Worm (Caenorhabditis elegans) whole organism, L4 larva: ENCODE results near the gene F07C6.6.

ENCODE experiments used
- F10B5.3 ChIP-seq: sonication (generic microtip); optimal IDR thresholded peaks from 2 replicates; lab custom pipeline; 2016; ENCODE audit warnings: mild to moderate bottlenecking, missing genetic modification characterization, missing compliant biosample characterization
- F26F4.8 ChIP-seq: fragments of 200-800 bp; sonication (Bioruptor generic); conservative IDR thresholded peaks from 2 replicates; pipeline ENCODE4 v1.3.6; 2022; ENCODE audit warnings: missing genetic modification characterization, missing compliant biosample characterization
- F37D6.2 ChIP-seq: sonication (generic microtip); optimal IDR thresholded peaks from 2 replicates; lab custom pipeline; 2016; ENCODE audit warnings: mild to moderate bottlenecking, missing genetic modification characterization, missing compliant biosample characterization
- T26A8.4 ChIP-seq: fragments of 200-800 bp; sonication (Bioruptor generic); IDR thresholded peaks from 2 replicates; pipeline ENCODE4 v1.3.6; 2022; ENCODE audit warnings: missing genetic modification characterization, missing compliant biosample characterization
- Y5F2A.4 ChIP-seq: fragments of 200-800 bp; sonication (Bioruptor generic); optimal IDR thresholded peaks from 2 replicates; lab custom pipeline; 2018; ENCODE audit warnings: mild to moderate bottlenecking, missing genetic modification characterization, missing compliant biosample characterization
- ZK546.5 ChIP-seq, 2 experiments: sonication (generic microtip); optimal IDR thresholded peaks; 2 replicates each; lab custom pipeline; 2017; ENCODE audit warnings: missing biosample characterization in 2 of 2, missing genetic modification characterization in 2 of 2
- aly-2 ChIP-seq: sonication (generic microtip); optimal IDR thresholded peaks from 2 replicates; lab custom pipeline; 2018; ENCODE audit warnings: missing biosample characterization, missing genetic modification characterization
- arid-1 ChIP-seq: fragments of 200-800 bp; sonication (Bioruptor generic); conservative IDR thresholded peaks from 2 replicates; pipeline ENCODE4 v1.3.6; 2022; ENCODE audit warnings: missing genetic modification reagents, missing genetic modification characterization, missing compliant biosample characterization
- ceh-32 ChIP-seq: sonication (generic microtip); optimal IDR thresholded peaks from 2 replicates; lab custom pipeline; 2016; ENCODE audit warnings: mild to moderate bottlenecking, missing genetic modification characterization, missing compliant biosample characterization; ENCODE audit not compliant: poor library complexity
- daf-12 ChIP-seq: fragments of 150-350 bp; optimal IDR thresholded peaks from 2 replicates; lab custom pipeline; 2014; ENCODE audit warnings: missing biosample characterization, missing genetic modification reagents, missing genetic modification characterization
- daf-16 ChIP-seq, 3 experiments: sonication (generic microtip); optimal IDR thresholded peaks; 2 replicates each; lab custom pipeline; 2016 to 2017; ENCODE audit warnings: missing genetic modification characterization in 3 of 3, missing genetic modification reagents in 3 of 3, mild to moderate bottlenecking in 2 of 3, missing compliant biosample characterization in 2 of 3, missing biosample characterization in 1 of 3, moderate library complexity in 1 of 3
- daf-19 ChIP-seq: fragments of 200-800 bp; sonication (Bioruptor generic); conservative IDR thresholded peaks from 2 replicates; pipeline ENCODE4 v1.3.6; 2022; ENCODE audit warnings: missing genetic modification characterization, missing compliant biosample characterization
- dmd-6 ChIP-seq: fragments of 200-800 bp; sonication (Bioruptor generic); IDR thresholded peaks from 2 replicates; pipeline ENCODE4 v1.3.6; 2022; ENCODE audit warnings: missing genetic modification reagents, missing genetic modification characterization, missing compliant biosample characterization
- dmd-9 ChIP-seq: fragments of 200-800 bp; sonication (Bioruptor generic); IDR thresholded peaks from 2 replicates; pipeline ENCODE4 v1.3.6; 2022; ENCODE audit warnings: missing genetic modification reagents, missing genetic modification characterization, missing compliant biosample characterization
- dve-1 ChIP-seq: sonication (generic microtip); optimal IDR thresholded peaks from 2 replicates; lab custom pipeline; 2017; ENCODE audit warnings: antibody characterized with exemption, mild to moderate bottlenecking, missing genetic modification characterization, missing compliant biosample characterization; ENCODE audit not compliant: insufficient read depth
- fkh-10 ChIP-seq: fragments of 150-350 bp; optimal IDR thresholded peaks from 2 replicates; lab custom pipeline; 2014; ENCODE audit warnings: missing biosample characterization, missing genetic modification reagents, missing genetic modification characterization
- fos-1 ChIP-seq: fragments of 150-350 bp; optimal IDR thresholded peaks from 2 replicates; lab custom pipeline; 2014; ENCODE audit warnings: missing biosample characterization, missing genetic modification characterization
- gei-8 ChIP-seq: fragments of 200-800 bp; sonication (Bioruptor generic); optimal IDR thresholded peaks from 2 replicates; lab custom pipeline; 2018; ENCODE audit warnings: mild to moderate bottlenecking, missing genetic modification characterization, missing compliant biosample characterization
- hlh-11 ChIP-seq: fragments of 200-800 bp; sonication (Bioruptor generic); optimal IDR thresholded peaks from 2 replicates; lab custom pipeline; 2018; ENCODE audit warnings: mild to moderate bottlenecking, missing genetic modification characterization, missing compliant biosample characterization
- hlh-30 ChIP-seq: sonication (generic microtip); optimal IDR thresholded peaks from 2 replicates; lab custom pipeline; 2017; ENCODE audit warnings: antibody characterized with exemption, mild to moderate bottlenecking, missing genetic modification characterization, missing compliant biosample characterization; ENCODE audit not compliant: insufficient read depth
- hmg-1.1 ChIP-seq: fragments of 200-800 bp; sonication (Bioruptor generic); IDR thresholded peaks from 2 replicates; pipeline ENCODE4 v1.3.6; 2022; ENCODE audit warnings: missing genetic modification reagents, missing genetic modification characterization, missing compliant biosample characterization
- jun-1 ChIP-seq: fragments of 150-350 bp; optimal IDR thresholded peaks from 2 replicates; lab custom pipeline; 2014; ENCODE audit warnings: missing biosample characterization, missing genetic modification reagents, missing genetic modification characterization
- lim-7 ChIP-seq: fragments of 200-800 bp; sonication (Bioruptor generic); IDR thresholded peaks from 2 replicates; pipeline ENCODE4 v1.3.6; 2022; ENCODE audit warnings: missing genetic modification characterization, missing compliant biosample characterization
- lin-1 ChIP-seq: fragments of 200-800 bp; sonication (Bioruptor generic); IDR thresholded peaks from 2 replicates; pipeline ENCODE4 v1.3.6; 2022; ENCODE audit warnings: missing genetic modification reagents, missing genetic modification characterization, missing compliant biosample characterization
- lin-15B ChIP-seq: fragments of 150-350 bp; sonication (generic microtip); optimal IDR thresholded peaks from 3 replicates; lab custom pipeline; 2014; ENCODE audit warnings: missing biosample characterization, missing genetic modification characterization
- lir-3 ChIP-seq: sonication (generic microtip); optimal IDR thresholded peaks from 2 replicates; lab custom pipeline; 2016; ENCODE audit warnings: mild to moderate bottlenecking, missing genetic modification characterization, missing compliant biosample characterization
- madf-5 ChIP-seq, 2 experiments: fragments of 200-800 bp; sonication (Bioruptor generic); IDR thresholded peaks; 2 replicates each; pipeline ENCODE4 v1.3.6; 2022; ENCODE audit warnings: missing compliant biosample characterization in 2 of 2, missing genetic modification characterization in 2 of 2
- mdl-1 ChIP-seq, 2 experiments: fragments of 150-350 bp in 1 of 2; sonication (generic microtip) in 1 of 2; optimal IDR thresholded peaks; 2 replicates each; lab custom pipeline; 2014 to 2017; ENCODE audit warnings: missing biosample characterization in 2 of 2, missing genetic modification characterization in 2 of 2
- mxl-2 ChIP-seq: fragments of 200-800 bp; sonication (Bioruptor generic); conservative IDR thresholded peaks from 2 replicates; pipeline ENCODE4 v1.3.6; 2022; ENCODE audit warnings: missing genetic modification reagents, missing genetic modification characterization, missing compliant biosample characterization
- mxl-3 ChIP-seq: fragments of 200-800 bp; sonication (Bioruptor generic); optimal IDR thresholded peaks from 2 replicates; lab custom pipeline; 2018; ENCODE audit warnings: mild to moderate bottlenecking, missing genetic modification characterization, missing compliant biosample characterization
- nhr-25 ChIP-seq: sonication (generic microtip); optimal IDR thresholded peaks from 2 replicates; lab custom pipeline; 2017; ENCODE audit warnings: missing genetic modification characterization, mild to moderate bottlenecking, missing compliant biosample characterization, antibody characterized with exemption, moderate library complexity, borderline replicate concordance; ENCODE audit not compliant: insufficient read depth
- nhr-48 ChIP-seq: sonication (generic microtip); optimal IDR thresholded peaks from 2 replicates; lab custom pipeline; 2016; ENCODE audit warnings: mild to moderate bottlenecking, missing genetic modification characterization, missing compliant biosample characterization
- pha-4 ChIP-seq, 2 experiments: fragments of 150-350 bp in 1 of 2; fragments of 200-800 bp in 1 of 2; sonication (Bioruptor generic) in 1 of 2; IDR thresholded peaks in 1 of 2; optimal IDR thresholded peaks in 1 of 2; 2 replicates each; pipeline versions ENCODE4 v1.3.6 to Lab custom; 2014 to 2022; ENCODE audit warnings: missing genetic modification characterization in 2 of 2, missing genetic modification reagents in 2 of 2, missing biosample characterization in 1 of 2, missing compliant biosample characterization in 1 of 2
- php-3 ChIP-seq: fragments of 200-800 bp; sonication (Bioruptor generic); IDR thresholded peaks from 2 replicates; pipeline ENCODE4 v1.3.6; 2022; ENCODE audit warnings: missing genetic modification reagents, missing genetic modification characterization, missing compliant biosample characterization
- rbr-2 ChIP-seq: sonication (generic microtip); optimal IDR thresholded peaks from 2 replicates; lab custom pipeline; 2016; ENCODE audit warnings: missing genotype, missing genetic modification characterization, missing compliant biosample characterization
- sdz-12 ChIP-seq: fragments of 200-800 bp; sonication (Bioruptor generic); optimal IDR thresholded peaks from 2 replicates; lab custom pipeline; 2018; ENCODE audit warnings: mild to moderate bottlenecking, missing genetic modification characterization, missing compliant biosample characterization
- snpc-1.2 ChIP-seq: fragments of 200-800 bp; sonication (Bioruptor generic); IDR thresholded peaks from 2 replicates; pipeline ENCODE4 v1.3.6; 2022; ENCODE audit warnings: missing genetic modification reagents, missing genetic modification characterization, missing compliant biosample characterization
- spr-1 ChIP-seq: sonication (generic microtip); optimal IDR thresholded peaks from 2 replicates; lab custom pipeline; 2016; ENCODE audit warnings: mild to moderate bottlenecking, missing genetic modification characterization, missing compliant biosample characterization
- spr-3 ChIP-seq: fragments of 200-800 bp; sonication (Bioruptor generic); optimal IDR thresholded peaks from 2 replicates; lab custom pipeline; 2018; ENCODE audit warnings: mild to moderate bottlenecking, missing genetic modification characterization, missing compliant biosample characterization
- tag-97 ChIP-seq: fragments of 200-800 bp; sonication (Bioruptor generic); IDR thresholded peaks from 2 replicates; pipeline ENCODE4 v1.3.6; 2022; ENCODE audit warnings: missing genetic modification characterization, missing compliant biosample characterization
- unc-39 ChIP-seq: sonication (generic microtip); optimal IDR thresholded peaks from 2 replicates; lab custom pipeline; 2017; ENCODE audit warnings: missing biosample characterization, missing genetic modification characterization
- unc-62 ChIP-seq, 3 experiments: fragments of 150-350 bp in 1 of 3; sonication (generic microtip); optimal IDR thresholded peaks in 2 of 3; peaks in 1 of 3; 1 replicate in 1 of 3; 2 replicates in 2 of 3; lab custom pipeline; 2014 to 2017; ENCODE audit warnings: missing biosample characterization in 3 of 3, missing genetic modification characterization in 3 of 3, missing genetic modification reagents in 3 of 3, missing genotype in 1 of 3
- zfp-2 ChIP-seq: sonication (generic microtip); optimal IDR thresholded peaks from 2 replicates; lab custom pipeline; 2016; ENCODE audit warnings: mild to moderate bottlenecking, missing genetic modification characterization, missing compliant biosample characterization
- zip-11 ChIP-seq: fragments of 200-800 bp; sonication (Bioruptor generic); IDR thresholded peaks from 2 replicates; pipeline ENCODE4 v1.3.6; 2022; ENCODE audit warnings: missing genetic modification characterization, missing compliant biosample characterization
- zip-2 ChIP-seq: fragments of 150-350 bp; optimal IDR thresholded peaks from 2 replicates; lab custom pipeline; 2014; ENCODE audit warnings: missing biosample characterization, missing genetic modification characterization

F07C6.6 gene

DNA sequence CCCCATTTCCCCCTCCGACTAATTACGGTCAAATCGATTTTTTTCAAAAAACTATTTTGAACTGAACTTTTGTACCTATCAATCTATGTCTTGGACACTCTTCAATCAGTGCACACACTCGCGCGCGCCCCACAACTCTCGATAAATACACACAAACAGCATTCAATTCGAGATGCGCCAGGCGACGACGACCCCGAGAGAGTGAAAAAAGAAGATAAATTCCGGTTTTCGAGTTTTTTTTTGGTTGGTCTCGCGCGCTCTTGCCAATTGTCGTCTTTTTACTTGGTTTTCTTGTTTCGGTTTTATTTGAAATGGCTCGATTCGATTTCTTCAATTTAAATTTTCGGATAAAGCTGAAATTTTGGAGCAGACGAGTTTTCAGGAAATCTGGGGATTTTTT lies 47.8 kb downstream of the F07C6.6 start (continued):
- TF ChIP-seq tag-97 (GFP tag; lab: Robert Waterston, UW) (no peak), F10B5.3 (tag; lab: Kevin White, UChicago) (no peak), fos-1 (tag; lab: Kevin White, UChicago) (no peak), ceh-32 (tag; lab: Kevin White, UChicago) (no peak), hlh-11 (peak; percentile 48), arid-1 (GFP tag; lab: Robert Waterston, UW) (0 out of 2 replicates have a peak, but pooled peaks have one; percentile 28), aly-2 (no peak), unc-39 (tag; lab: Kevin White, UChicago) (no peak), dmd-9 (GFP tag; lab: Robert Waterston, UW) (no peak), rbr-2 (peak; percentile 19), jun-1 (no peak), mxl-3 (no peak), F26F4.8 (GFP tag; lab: Robert Waterston, UW) (no peak), sdz-12 (GFP tag; lab: Kevin White, UChicago) (no peak), pha-4 (GFP tag; IDR thresholded peaks at IDR 0.05; lab: Robert Waterston, UW) (no peak), pha-4 (tag; optimal IDR thresholded peaks at IDR 0.05; lab: Kevin White, UChicago) (peak; percentile 36), ZK546.5 (tag; optimal IDR thresholded peaks at IDR 0.05; lab: Kevin White, UChicago) (no peak), madf-5 (GFP tag; IDR thresholded peaks at IDR 0.05; lab: Robert Waterston, UW) (no peak), zip-11 (GFP tag; lab: Robert Waterston, UW) (no peak), snpc-1.2 (GFP tag; lab: Robert Waterston, UW) (0 out of 2 replicates have a peak, but pooled peaks have one; percentile 19), mdl-1 (tag; optimal IDR thresholded peaks at IDR 0.05; lab: Kevin White, UChicago) (peak in 1 of 2 experiments; percentile 37), lin-1 (0 out of 2 replicates have a peak, but pooled peaks have one; percentile 25), dmd-6 (GFP tag; lab: Robert Waterston, UW) (0 out of 2 replicates have a peak, but pooled peaks have one; percentile 26)

DNA sequence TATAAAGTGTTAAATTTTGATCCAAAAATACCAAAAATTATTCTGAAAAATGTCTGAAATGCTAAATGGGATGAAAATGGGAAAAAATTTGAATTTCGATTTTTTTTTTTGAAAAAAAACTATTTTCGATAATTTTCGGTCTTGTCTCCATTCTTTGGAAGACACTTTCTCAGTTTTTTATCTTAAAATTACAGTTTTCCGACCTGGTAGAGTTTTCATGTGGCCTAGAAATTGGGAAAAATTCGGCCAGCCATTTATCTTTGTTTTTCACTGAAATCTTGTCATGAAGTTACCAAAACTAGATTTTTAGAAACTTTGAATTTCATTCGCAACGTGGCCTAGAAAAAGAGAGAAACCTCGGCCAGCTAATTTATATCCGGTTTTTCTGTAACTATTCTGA lies 48.3 kb downstream of the F07C6.6 start:
- TF ChIP-seq pha-4 (GFP tag; IDR thresholded peaks at IDR 0.05; lab: Robert Waterston, UW), result peak; percentile 6; the same call in 1 of the 2 replicates
- no peak for TF ChIP-seq pha-4 (tag; optimal IDR thresholded peaks at IDR 0.05; lab: Kevin White, UChicago)
- peak in 1 of 2 experiments; percentile 67 for TF ChIP-seq unc-62 (GFP tag; optimal IDR thresholded peaks at IDR 0.05 in 1 of 2; lab: Kevin White, UChicago)
- TF ChIP-seq unc-62 (tag; optimal IDR thresholded peaks at IDR 0.05; lab: Kevin White, UChicago), result no peak
- no peak for TF ChIP-seq dve-1

- TF ChIP-seq mdl-1 (tag; optimal IDR thresholded peaks at IDR 0.05; lab: Kevin White, UChicago) (peak in 1 of 2 experiments; percentile 69), daf-12 (tag; lab: Kevin White, UChicago) (no peak), lir-3 (tag; lab: Kevin White, UChicago) (no peak), unc-39 (tag; lab: Kevin White, UChicago) (no peak), F37D6.2 (tag; lab: Kevin White, UChicago) (no peak), gei-8 (GFP tag; lab: Kevin White, UChicago) (no peak), hlh-30 (tag; lab: Kevin White, UChicago) (peak; percentile 32), daf-19 (GFP tag; lab: Robert Waterston, UW) (no peak), lin-15B (tag; lab: Kevin White, UChicago) (no peak), zfp-2 (no peak), Y5F2A.4 (no peak), hmg-1.1 (GFP tag; lab: Robert Waterston, UW) (no peak), mxl-3 (no peak), nhr-25 (tag; lab: Kevin White, UChicago) (no peak), fos-1 (tag; lab: Kevin White, UChicago) (peak; percentile 17), zip-2 (tag; lab: Kevin White, UChicago) (no peak), mxl-2 (GFP tag; lab: Robert Waterston, UW) (no peak), fkh-10 (GFP tag; lab: Kevin White, UChicago) (no peak), F10B5.3 (tag; lab: Kevin White, UChicago) (no peak), nhr-48 (tag; lab: Kevin White, UChicago) (peak; percentile 91), jun-1 (no peak), php-3 (GFP tag; lab: Robert Waterston, UW) (peak; percentile 99), lim-7 (GFP tag; lab: Robert Waterston, UW) (no peak), daf-16 (GFP tag; optimal IDR thresholded peaks at IDR 0.05; lab: Kevin White, UChicago) (peak in 1 of 2 experiments; percentile 57), daf-16 (tag; optimal IDR thresholded peaks at IDR 0.05; lab: Kevin White, UChicago) (peak; percentile 98), rbr-2 (no peak), spr-1 (no peak), spr-3 (GFP tag; lab: Kevin White, UChicago) (no peak), T26A8.4 (GFP tag; lab: Robert Waterston, UW) (no peak)
These were observed 49.5 kb downstream of the F07C6.6 start for ce11 chrIV:12842121-12842520.
